Fruit fly (Drosophila melanogaster): ENCODE data around the gene dsb.

dm6 chr3L:1869719-1870118, 40.3 kb downstream of the dsb start, which contains the start of gene CG13924:
- no peak for TF ChIP-seq Lpt (GFP tag; optimal IDR thresholded peaks at IDR 0.05)
- TF ChIP-seq acj6 (GFP tag; optimal IDR thresholded peaks at IDR 0.05) = no peak
- TF ChIP-seq lz (GFP tag; optimal IDR thresholded peaks at IDR 0.05) = no peak
- TF ChIP-seq Gug (GFP tag; IDR thresholded peaks at IDR 0.05) = no peak
- TF ChIP-seq Met (GFP tag; optimal IDR thresholded peaks at IDR 0.05) = no peak
- TF ChIP-seq pdm3 (GFP tag; optimal IDR thresholded peaks at IDR 0.05) = no peak
- no peak for TF ChIP-seq dac (GFP tag; optimal IDR thresholded peaks at IDR 0.05)
- TF ChIP-seq spab (GFP tag; optimal IDR thresholded peaks at IDR 0.05) = no peak
- no peak for TF ChIP-seq Eip78C (GFP tag)
- no peak for TF ChIP-seq Hr39 (GFP tag; optimal IDR thresholded peaks at IDR 0.05)
- no peak for TF ChIP-seq Hr4 (GFP tag; optimal IDR thresholded peaks at IDR 0.05)
- no peak for TF ChIP-seq CG34406 (GFP tag; optimal IDR thresholded peaks at IDR 0.05)
- TF ChIP-seq Sox15 (GFP tag; optimal IDR thresholded peaks at IDR 0.05) = no peak
